Fruit fly (Drosophila melanogaster) whole organism, embryonic: ENCODE results near the gene CG13622.

ENCODE experiments used
- CG10431 ChIP-seq: fragments of 200-800 bp; sonication (Bioruptor generic); optimal IDR thresholded peaks from 3 replicates; lab custom pipeline; 2018; ENCODE audit warnings: missing biosample characterization, mild to moderate bottlenecking, missing genetic modification characterization
- CG14014 ChIP-seq: fragments of 200-800 bp; sonication (Bioruptor generic); IDR thresholded peaks from 2 replicates; pipeline ENCODE4 v1.3.6; 2022; ENCODE audit warnings: missing biosample characterization, missing genetic modification characterization
- CG15696 ChIP-seq: fragments of 200-800 bp; sonication (Bioruptor generic); optimal IDR thresholded peaks from 2 replicates; lab custom pipeline; 2019; ENCODE audit warnings: missing biosample characterization, mild to moderate bottlenecking, missing genetic modification characterization, moderate library complexity
- CG16813 ChIP-seq: fragments of 200-800 bp; sonication (Bioruptor generic); IDR thresholded peaks from 3 replicates; pipeline ENCODE4 v1.3.6; 2022; ENCODE audit warnings: missing biosample characterization, missing genetic modification characterization; ENCODE audit not compliant: partially characterized antibody
- CG18476 ChIP-seq: fragments of 200-800 bp; sonication (Bioruptor generic); optimal IDR thresholded peaks from 2 replicates; lab custom pipeline; 2016; ENCODE audit warnings: missing biosample characterization, mild to moderate bottlenecking, missing genetic modification characterization
- CG34224 ChIP-seq: fragments of 200-800 bp; sonication (Bioruptor generic); IDR thresholded peaks from 3 replicates; pipeline ENCODE4 v1.3.6; 2022; ENCODE audit warnings: missing biosample characterization, missing genetic modification characterization; ENCODE audit not compliant: partially characterized antibody
- CG42726 ChIP-seq: fragments of 200-800 bp; sonication (Bioruptor generic); IDR thresholded peaks from 2 replicates; pipeline ENCODE4 v1.3.6; 2022; ENCODE audit warnings: missing biosample characterization, missing genetic modification characterization; ENCODE audit not compliant: partially characterized antibody
- CG6175 ChIP-seq: fragments of 200-800 bp; sonication (Bioruptor generic); IDR thresholded peaks from 3 replicates; pipeline ENCODE4 v1.3.6; 2022; ENCODE audit warnings: missing biosample characterization, missing genetic modification characterization
- CG6765 ChIP-seq: fragments of 200-800 bp; sonication (Bioruptor generic); optimal IDR thresholded peaks from 3 replicates; lab custom pipeline; 2017; ENCODE audit warnings: missing biosample characterization, mild to moderate bottlenecking, missing genetic modification characterization
- CG6854 ChIP-seq: fragments of 200-800 bp; sonication (Bioruptor generic); optimal IDR thresholded peaks from 3 replicates; lab custom pipeline; 2017; ENCODE audit warnings: missing biosample characterization, mild to moderate bottlenecking, missing genetic modification characterization
- CG9876 ChIP-seq: fragments of 200-800 bp; sonication (Bioruptor generic); optimal IDR thresholded peaks from 2 replicates; lab custom pipeline; 2016; ENCODE audit warnings: missing biosample characterization, missing genetic modification characterization
- D19B ChIP-seq: fragments of 200-800 bp; sonication (Bioruptor generic); optimal IDR thresholded peaks from 2 replicates; lab custom pipeline; 2017; ENCODE audit warnings: missing biosample characterization, mild to moderate bottlenecking, missing genetic modification characterization
- Doc3 ChIP-seq: fragments of 200-800 bp; sonication (Bioruptor generic); IDR thresholded peaks from 3 replicates; pipeline ENCODE4 v1.3.6; 2022; ENCODE audit warnings: missing biosample characterization, missing genetic modification characterization; ENCODE audit not compliant: partially characterized antibody
- Drgx ChIP-seq: fragments of 200-800 bp; sonication (Bioruptor generic); IDR thresholded peaks from 2 replicates; pipeline ENCODE4 v1.3.6; 2022; ENCODE audit warnings: missing biosample characterization, missing genetic modification characterization
- HLH4C ChIP-seq: fragments of 200-800 bp; sonication (Bioruptor generic); IDR thresholded peaks from 3 replicates; pipeline ENCODE4 v1.3.6; 2022; ENCODE audit warnings: missing biosample characterization, missing genetic modification characterization; ENCODE audit not compliant: partially characterized antibody
- Mrtf ChIP-seq: fragments of 200-800 bp; sonication (Bioruptor generic); IDR thresholded peaks from 3 replicates; pipeline ENCODE4 v1.3.6; 2022; ENCODE audit warnings: missing biosample characterization, missing genetic modification characterization
- Opbp ChIP-seq: fragments of 200-800 bp; sonication (Bioruptor generic); IDR thresholded peaks from 3 replicates; pipeline ENCODE4 v1.3.6; 2022; ENCODE audit warnings: missing biosample characterization, missing genetic modification characterization; ENCODE audit not compliant: partially characterized antibody
- Pdp1 ChIP-seq, 2 experiments: fragments of 200-800 bp; sonication (Bioruptor generic); optimal IDR thresholded peaks; 3 replicates each; lab custom pipeline; 2016; ENCODE audit warnings: missing biosample characterization in 2 of 2, missing genetic modification characterization in 2 of 2, mild to moderate bottlenecking in 1 of 2, moderate library complexity in 1 of 2
- Rfx ChIP-seq: fragments of 200-800 bp; sonication (Bioruptor generic); IDR thresholded peaks from 2 replicates; pipeline ENCODE4 v1.3.6; 2022; ENCODE audit warnings: missing biosample characterization, missing genetic modification characterization
- Spps ChIP-seq: fragments of 200-800 bp; sonication (Bioruptor generic); optimal IDR thresholded peaks from 2 replicates; lab custom pipeline; 2018; ENCODE audit warnings: missing biosample characterization, mild to moderate bottlenecking, missing genetic modification characterization
- Stat92E ChIP-seq, 3 experiments: fragments of >200 bp in 2 of 3; fragments of 200-800 bp in 1 of 3; sonication (Bioruptor generic) in 1 of 3; optimal IDR thresholded peaks; 2 replicates each; lab custom pipeline; 2017 to 2019; ENCODE audit warnings: missing biosample characterization in 3 of 3, missing genetic modification characterization in 3 of 3, mild to moderate bottlenecking in 1 of 3, moderate library complexity in 1 of 3
- ap ChIP-seq: fragments of 200-800 bp; sonication (Bioruptor generic); IDR thresholded peaks from 2 replicates; pipeline ENCODE4 v1.3.6; 2022; ENCODE audit warnings: missing biosample characterization, missing genetic modification characterization
- ato ChIP-seq: fragments of 200-800 bp; sonication (Bioruptor generic); IDR thresholded peaks from 2 replicates; pipeline ENCODE4 v1.3.6; 2022; ENCODE audit warnings: missing biosample characterization, missing genetic modification characterization; ENCODE audit not compliant: partially characterized antibody
- bcd ChIP-seq: fragments of 200-800 bp; sonication (Bioruptor generic); optimal IDR thresholded peaks from 2 replicates; lab custom pipeline; 2017; ENCODE audit warnings: missing biosample characterization, mild to moderate bottlenecking, missing genetic modification characterization
- btn ChIP-seq: fragments of 200-800 bp; sonication (Bioruptor generic); optimal IDR thresholded peaks from 2 replicates; lab custom pipeline; 2016; ENCODE audit warnings: missing biosample characterization, missing genetic modification characterization
- chinmo ChIP-seq: fragments of 200-800 bp; sonication (Bioruptor generic); IDR thresholded peaks from 4 replicates; pipeline ENCODE4 v1.3.6; 2022; ENCODE audit warnings: missing biosample characterization, missing genetic modification characterization; ENCODE audit not compliant: partially characterized antibody
- corto ChIP-seq: fragments of 200-800 bp; sonication (Bioruptor generic); optimal IDR thresholded peaks from 2 replicates; lab custom pipeline; 2016; ENCODE audit warnings: missing biosample characterization, mild to moderate bottlenecking, missing genetic modification characterization, moderate library complexity
- ems ChIP-seq: fragments of 200-800 bp; sonication (Bioruptor generic); optimal IDR thresholded peaks from 3 replicates; lab custom pipeline; 2016; ENCODE audit warnings: missing biosample characterization, missing genetic modification characterization
- h ChIP-seq: fragments of >200 bp; optimal IDR thresholded peaks from 2 replicates; lab custom pipeline; 2017
- hb ChIP-seq: fragments of 200-800 bp; sonication (Bioruptor generic); IDR thresholded peaks from 3 replicates; pipeline ENCODE4 v1.3.6; 2022; ENCODE audit warnings: missing biosample characterization, missing genetic modification characterization; ENCODE audit not compliant: partially characterized antibody
- kni ChIP-seq: fragments of 200-800 bp; sonication (Bioruptor generic); optimal IDR thresholded peaks from 3 replicates; lab custom pipeline; 2017; ENCODE audit warnings: mild to moderate bottlenecking, missing biosample characterization, missing genetic modification reagents, missing genetic modification characterization
- lilli ChIP-seq: fragments of 200-800 bp; sonication (Bioruptor generic); optimal IDR thresholded peaks from 3 replicates; lab custom pipeline; 2016; ENCODE audit warnings: missing biosample characterization, missing genetic modification characterization
- nerfin-1 ChIP-seq: fragments of 200-800 bp; sonication (Bioruptor generic); optimal IDR thresholded peaks from 3 replicates; lab custom pipeline; 2019; ENCODE audit warnings: missing biosample characterization, mild to moderate bottlenecking, missing genetic modification characterization, moderate library complexity
- nerfin-2 ChIP-seq: fragments of 200-800 bp; sonication (Bioruptor generic); IDR thresholded peaks from 2 replicates; pipeline ENCODE4 v1.3.6; 2022; ENCODE audit warnings: missing biosample characterization, missing genetic modification characterization; ENCODE audit not compliant: partially characterized antibody
- nmo ChIP-seq: fragments of 200-800 bp; sonication (Bioruptor generic); optimal IDR thresholded peaks from 2 replicates; lab custom pipeline; 2018; ENCODE audit warnings: missing biosample characterization, mild to moderate bottlenecking, missing genetic modification characterization, moderate library complexity
- org-1 ChIP-seq: fragments of 200-800 bp; sonication (Bioruptor generic); optimal IDR thresholded peaks from 2 replicates; lab custom pipeline; 2017; ENCODE audit warnings: missing biosample characterization, missing genetic modification characterization
- p53 ChIP-seq: fragments of 200-800 bp; sonication (Bioruptor generic); optimal IDR thresholded peaks from 2 replicates; lab custom pipeline; 2016; ENCODE audit warnings: missing biosample characterization, missing genetic modification characterization
- pnt ChIP-seq: fragments of 200-800 bp; sonication (Bioruptor generic); optimal IDR thresholded peaks from 3 replicates; lab custom pipeline; 2016; ENCODE audit warnings: missing biosample characterization, missing genetic modification characterization
- prd ChIP-seq, 3 experiments: fragments of >200 bp in 2 of 3; fragments of 200-800 bp in 1 of 3; sonication (Bioruptor generic) in 1 of 3; optimal IDR thresholded peaks in 2 of 3; IDR thresholded peaks in 1 of 3; 2 replicates in 2 of 3; 3 replicates in 1 of 3; pipeline versions ENCODE4 v1.3.6 to Lab custom; 2017 to 2022; ENCODE audit warnings: missing biosample characterization in 1 of 3, missing genetic modification characterization in 1 of 3
- psq ChIP-seq: fragments of 200-800 bp; sonication (Bioruptor generic); optimal IDR thresholded peaks from 2 replicates; lab custom pipeline; 2017; ENCODE audit warnings: missing biosample characterization, missing genetic modification characterization
- repo ChIP-seq: fragments of 200-800 bp; sonication (Bioruptor generic); optimal IDR thresholded peaks from 2 replicates; lab custom pipeline; 2016; ENCODE audit warnings: missing biosample characterization, missing genetic modification characterization
- ro ChIP-seq: fragments of 200-800 bp; sonication (Bioruptor generic); IDR thresholded peaks from 2 replicates; pipeline ENCODE4 v1.3.6; 2022; ENCODE audit warnings: missing biosample characterization, missing genetic modification characterization
- salm ChIP-seq: fragments of 200-800 bp; sonication (Bioruptor generic); optimal IDR thresholded peaks from 2 replicates; lab custom pipeline; 2018; ENCODE audit warnings: missing biosample characterization, mild to moderate bottlenecking, missing genetic modification characterization
- sima ChIP-seq: fragments of 200-800 bp; sonication (Bioruptor generic); optimal IDR thresholded peaks from 2 replicates; lab custom pipeline; 2016; ENCODE audit warnings: missing biosample characterization, missing genetic modification characterization
- slbo ChIP-seq: fragments of 200-800 bp; sonication (Bioruptor generic); IDR thresholded peaks from 2 replicates; pipeline ENCODE4 v1.3.6; 2022; ENCODE audit warnings: missing biosample characterization, missing genetic modification characterization
- tup ChIP-seq: fragments of 200-800 bp; sonication (Bioruptor generic); optimal IDR thresholded peaks from 2 replicates; lab custom pipeline; 2016; ENCODE audit warnings: missing biosample characterization, mild to moderate bottlenecking, missing genetic modification characterization, moderate library complexity
- unpg ChIP-seq: fragments of 200-800 bp; sonication (Bioruptor generic); optimal IDR thresholded peaks from 3 replicates; lab custom pipeline; 2018; ENCODE audit warnings: missing biosample characterization, mild to moderate bottlenecking, missing genetic modification characterization, moderate library complexity
- vnd ChIP-seq: fragments of 200-800 bp; sonication (Bioruptor generic); IDR thresholded peaks from 3 replicates; pipeline ENCODE4 v1.3.6; 2022; ENCODE audit warnings: missing biosample characterization, missing genetic modification characterization; ENCODE audit not compliant: partially characterized antibody
- zen ChIP-seq: fragments of 200-800 bp; sonication (Bioruptor generic); optimal IDR thresholded peaks from 3 replicates; lab custom pipeline; 2018; ENCODE audit warnings: missing biosample characterization, mild to moderate bottlenecking, missing genetic modification characterization, moderate library complexity
- zfh1 ChIP-seq: fragments of 200-800 bp; sonication (Bioruptor generic); IDR thresholded peaks from 3 replicates; pipeline ENCODE4 v1.3.6; 2022; ENCODE audit warnings: missing biosample characterization, missing genetic modification characterization

Gene CG13622

DNA sequence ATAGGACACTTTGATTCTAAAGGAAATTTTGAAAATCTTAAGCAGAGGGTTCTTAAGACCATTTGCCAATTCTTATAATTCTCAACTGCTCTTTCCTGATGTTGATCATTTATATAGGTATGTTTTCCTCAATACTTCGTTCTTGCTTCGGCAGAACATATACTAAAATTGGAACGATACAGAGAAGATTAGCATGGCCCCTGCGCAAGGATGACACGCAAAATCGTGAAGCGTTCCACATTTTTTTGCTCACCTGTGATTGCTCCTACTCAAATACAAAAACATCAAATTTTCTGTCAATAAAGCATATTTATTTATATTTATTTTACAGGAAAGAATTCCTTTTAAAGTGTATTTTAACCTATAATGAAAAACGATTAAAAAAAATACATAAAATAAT lies 33.1 kb upstream of the CG13622 start (continued):
- TF ChIP-seq CG42726 (GFP tag; lab: Robert Waterston, UW) (0 out of 2 replicates have a peak, but pooled peaks have one; percentile 3), chinmo (no peak), org-1 (no peak), CG14014 (GFP tag; lab: Robert Waterston, UW) (no peak), CG6854 (GFP tag; lab: Kevin White, UChicago) (no peak), tup (no peak), Opbp (GFP tag; lab: Robert Waterston, UW) (peak; percentile 44; the same call in 2 of the 3 replicates), CG10431 (GFP tag; lab: Kevin White, UChicago) (no peak), CG18476 (no peak), CG9876 (GFP tag; lab: Kevin White, UChicago) (no peak), CG6175 (GFP tag; lab: Robert Waterston, UW) (no peak), CG15696 (tag; lab: Kevin White, UChicago) (no peak), p53 (GFP tag; lab: Kevin White, UChicago) (no peak), bcd (GFP tag; lab: Kevin White, UChicago) (no peak), zen (tag; lab: Kevin White, UChicago) (no peak), sima (GFP tag; lab: Kevin White, UChicago) (no peak), Stat92E (GFP tag; optimal IDR thresholded peaks at IDR 0.05; lab: Kevin White, UChicago) (no peak), CG34224 (GFP tag; lab: Robert Waterston, UW) (no peak), nmo (GFP tag; lab: Kevin White, UChicago) (no peak), repo (GFP tag; lab: Kevin White, UChicago) (no peak), CG16813 (GFP tag; lab: Robert Waterston, UW) (peak; percentile 11), vnd (GFP tag; lab: Robert Waterston, UW) (peak; percentile 6; the same call in 2 of the 3 replicates), psq (GFP tag; lab: Kevin White, UChicago) (no peak), Doc3 (no peak), corto (no peak), salm (tag; lab: Kevin White, UChicago) (no peak), btn (GFP tag; lab: Kevin White, UChicago) (no peak), pnt (GFP tag; lab: Kevin White, UChicago) (no peak), lilli (GFP tag; lab: Kevin White, UChicago) (no peak), Spps (tag; lab: Kevin White, UChicago) (no peak), ato (GFP tag; lab: Robert Waterston, UW) (peak; percentile 35; the same call in 1 of the 2 replicates), slbo (GFP tag; lab: Robert Waterston, UW) (no peak), h (lab: Kevin White, UChicago) (no peak), Pdp1 (GFP tag; optimal IDR thresholded peaks at IDR 0.05; lab: Kevin White, UChicago) (no peak), Rfx (GFP tag; lab: Robert Waterston, UW) (no peak), D19B (no peak), unpg (GFP tag; lab: Kevin White, UChicago) (no peak), ap (GFP tag; lab: Robert Waterston, UW) (no peak)

DNA sequence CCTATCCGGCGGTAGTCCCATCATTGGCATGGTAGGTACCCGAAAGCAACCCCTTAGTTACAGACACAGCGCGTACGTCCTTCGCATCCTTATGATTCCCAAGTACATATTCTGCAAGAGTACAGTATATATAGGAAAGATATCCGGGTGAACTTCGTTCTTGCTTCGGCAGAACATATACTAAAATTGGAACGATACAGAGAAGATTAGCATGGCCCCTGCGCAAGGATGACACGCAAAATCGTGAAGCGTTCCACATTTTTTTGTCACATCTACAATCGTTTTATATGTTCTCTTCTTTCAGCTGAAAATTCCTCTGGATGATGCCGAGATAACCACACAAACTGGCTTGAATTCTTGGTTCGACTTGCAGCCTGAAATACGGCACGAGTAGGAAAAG lies 32.5 kb upstream of the CG13622 start:
- TF ChIP-seq nerfin-2 (GFP tag; lab: Robert Waterston, UW) (0 out of 2 replicates have a peak, but pooled peaks have one; percentile 24), kni (peak; percentile 41), hb (GFP tag; lab: Robert Waterston, UW) (0 out of 3 replicates have a peak, but pooled peaks have one; percentile 40), ro (GFP tag; lab: Robert Waterston, UW) (no peak), zfh1 (0 out of 3 replicates have a peak, but pooled peaks have one; percentile 4), ems (GFP tag; lab: Kevin White, UChicago) (no peak), nerfin-1 (tag; lab: Kevin White, UChicago) (peak; percentile 34), Mrtf (GFP tag; lab: Robert Waterston, UW) (no peak), HLH4C (GFP tag; lab: Robert Waterston, UW) (peak; percentile 27; the same call in 1 of the 3 replicates), CG6765 (GFP tag; lab: Kevin White, UChicago) (no peak), Drgx (no peak), prd (optimal IDR thresholded peaks at IDR 0.05; lab: Kevin White, UChicago) (no peak), prd (GFP tag; IDR thresholded peaks at IDR 0.05; lab: Robert Waterston, UW) (no peak)
